Worm (Caenorhabditis elegans): Measurements from ENCODE around the gene T28C6.8.

ce11 chrIV:8853301-8853700, 22.8 kb upstream of the T28C6.8 start:
- TF ChIP-seq tab-1 (GFP tag; IDR thresholded peaks at IDR 0.05) (no peak), med-1 (GFP tag; optimal IDR thresholded peaks at IDR 0.05; ENCODE audit: insufficient read depth) (no peak), flt-1 (GFP tag; IDR thresholded peaks at IDR 0.05) (no peak), ztf-23 (GFP tag; IDR thresholded peaks at IDR 0.05) (no peak), ref-1 (GFP tag; conservative IDR thresholded peaks at IDR 0.05) (no peak), cog-1 (tag; optimal IDR thresholded peaks at IDR 0.05) (no peak)

All from whole organism, midembryonic.